Worm (Caenorhabditis elegans): Measurements from ENCODE around the gene asd-1.

- TF ChIP-seq lin-13 (GFP tag; optimal IDR thresholded peaks at IDR 0.05) (no peak), snpc-4 (tag; optimal IDR thresholded peaks at IDR 0.05) (no peak), nhr-23 (tag; optimal IDR thresholded peaks at IDR 0.05) (no peak), R02D3.7 (tag; optimal IDR thresholded peaks at IDR 0.05) (no peak), ama-1 (optimal IDR thresholded peaks at IDR 0.05) (no peak)
Measured at ce11 chrIII:4242225-4242862, 45.3 kb downstream of the asd-1 start, which contains the start of gene F43C1.7.
